Fruit fly (Drosophila melanogaster) whole organism, prepupa: ENCODE measurements around the gene Pdss2.
A peak's percentile ranks its signal among the peaks of the same experiment; 100 is the strongest.

Source experiments
- CG10669 ChIP-seq: fragments of 200-800 bp; sonication (Bioruptor generic); optimal IDR thresholded peaks from 3 replicates; lab custom pipeline; 2018; ENCODE audit warnings: missing biosample characterization, mild to moderate bottlenecking, missing genetic modification characterization, moderate library complexity
- CG11762 ChIP-seq: fragments of 200-800 bp; sonication (Bioruptor generic); optimal IDR thresholded peaks from 3 replicates; lab custom pipeline; 2016; ENCODE audit warnings: missing biosample characterization, missing genetic modification characterization; ENCODE audit not compliant: insufficient read depth
- CG11902 ChIP-seq: fragments of 200-800 bp; sonication (Bioruptor generic); optimal IDR thresholded peaks from 3 replicates; lab custom pipeline; 2016; ENCODE audit warnings: missing biosample characterization, missing genetic modification characterization
- CG15336 ChIP-seq: fragments of 200-800 bp; sonication (Bioruptor generic); IDR thresholded peaks from 2 replicates; pipeline ENCODE4 v1.3.6; 2022; ENCODE audit warnings: missing biosample characterization, missing genetic modification characterization
- CG31627 ChIP-seq: fragments of 200-800 bp; sonication (Bioruptor generic); optimal IDR thresholded peaks from 3 replicates; lab custom pipeline; 2016; ENCODE audit warnings: missing biosample characterization, missing genetic modification characterization
- CG32006 ChIP-seq: fragments of 200-800 bp; sonication (Bioruptor generic); optimal IDR thresholded peaks from 3 replicates; lab custom pipeline; 2017; ENCODE audit warnings: missing biosample characterization, mild to moderate bottlenecking, missing genetic modification characterization
- CG4318 ChIP-seq: fragments of 200-800 bp; sonication (Bioruptor generic); optimal IDR thresholded peaks from 3 replicates; lab custom pipeline; 2017; ENCODE audit warnings: missing biosample characterization, mild to moderate bottlenecking, missing genetic modification characterization
- CG6163 ChIP-seq: fragments of 200-800 bp; sonication (Bioruptor generic); IDR thresholded peaks from 3 replicates; pipeline ENCODE4 v1.3.6; 2022; ENCODE audit warnings: missing biosample characterization, missing genetic modification characterization
- CG6276 ChIP-seq: fragments of 200-800 bp; sonication (Bioruptor generic); optimal IDR thresholded peaks from 2 replicates; lab custom pipeline; 2017; ENCODE audit warnings: missing biosample characterization, mild to moderate bottlenecking, missing genetic modification characterization
- CG8119 ChIP-seq: fragments of 200-800 bp; sonication (Bioruptor generic); IDR thresholded peaks from 3 replicates; pipeline ENCODE4 v1.3.6; 2022; ENCODE audit warnings: missing biosample characterization, missing genetic modification characterization
- CG8632 ChIP-seq: fragments of 200-800 bp; sonication (Bioruptor generic); optimal IDR thresholded peaks from 3 replicates; lab custom pipeline; 2016; ENCODE audit warnings: missing biosample characterization, missing genetic modification characterization
- CG9139 ChIP-seq: fragments of 200-800 bp; sonication (Bioruptor generic); optimal IDR thresholded peaks from 3 replicates; lab custom pipeline; 2017; ENCODE audit warnings: missing biosample characterization, mild to moderate bottlenecking, missing genetic modification characterization
- Eip78C ChIP-seq: fragments of 200-800 bp; sonication (Bioruptor generic); peaks from one replicate; lab custom pipeline; 2016; ENCODE audit warnings: missing biosample characterization, missing genetic modification characterization
- Ets21C ChIP-seq: fragments of 200-800 bp; sonication (Bioruptor generic); optimal IDR thresholded peaks from 3 replicates; lab custom pipeline; 2016; ENCODE audit warnings: missing biosample characterization, missing genetic modification characterization
- Ets96B ChIP-seq: fragments of 200-800 bp; optimal IDR thresholded peaks from 2 replicates; lab custom pipeline; 2019; ENCODE audit warnings: missing biosample characterization, mild to moderate bottlenecking, missing genetic modification characterization, moderate library complexity
- Hr38 ChIP-seq: sonication (Bioruptor generic); optimal IDR thresholded peaks from 2 replicates; lab custom pipeline; 2016; ENCODE audit warnings: missing biosample characterization, missing genetic modification characterization
- Hr39 ChIP-seq: fragments of 200-800 bp; sonication (Bioruptor generic); optimal IDR thresholded peaks from 2 replicates; lab custom pipeline; 2016; ENCODE audit warnings: missing biosample characterization, missing genetic modification characterization
- Hr4 ChIP-seq: fragments of 200-800 bp; sonication (Bioruptor generic); optimal IDR thresholded peaks from 3 replicates; lab custom pipeline; 2016; ENCODE audit warnings: missing biosample characterization, missing genetic modification characterization
- Lpt ChIP-seq: fragments of 200-800 bp; sonication (Bioruptor generic); optimal IDR thresholded peaks from 3 replicates; lab custom pipeline; 2016; ENCODE audit warnings: missing biosample characterization, missing genetic modification characterization
- Met ChIP-seq: fragments of 200-800 bp; sonication (Bioruptor generic); optimal IDR thresholded peaks from 3 replicates; lab custom pipeline; 2016; ENCODE audit warnings: missing biosample characterization, missing genetic modification characterization
- OdsH ChIP-seq: fragments of 200-800 bp; sonication (Bioruptor generic); optimal IDR thresholded peaks from 3 replicates; lab custom pipeline; 2016; ENCODE audit warnings: missing biosample characterization, missing genetic modification characterization
- Smox ChIP-seq: fragments of 200-800 bp; sonication (Bioruptor generic); optimal IDR thresholded peaks from 3 replicates; lab custom pipeline; 2016; ENCODE audit warnings: missing biosample characterization, missing genetic modification characterization
- Sox102F ChIP-seq: fragments of 200-800 bp; sonication (Bioruptor generic); optimal IDR thresholded peaks from 2 replicates; lab custom pipeline; 2016; ENCODE audit warnings: missing biosample characterization, mild to moderate bottlenecking, missing genetic modification characterization
- Sox14 ChIP-seq: fragments of 200-800 bp; sonication (Bioruptor generic); optimal IDR thresholded peaks from 3 replicates; lab custom pipeline; 2016; ENCODE audit warnings: missing biosample characterization, missing genetic modification characterization
- Sox15 ChIP-seq: fragments of 200-800 bp; sonication (Bioruptor generic); optimal IDR thresholded peaks from 3 replicates; lab custom pipeline; 2016; ENCODE audit warnings: missing biosample characterization, missing genetic modification characterization
- achi ChIP-seq: fragments of 200-800 bp; sonication (Bioruptor generic); optimal IDR thresholded peaks from 3 replicates; lab custom pipeline; 2016; ENCODE audit warnings: missing biosample characterization, missing genetic modification characterization
- acj6 ChIP-seq: fragments of 200-800 bp; sonication (Bioruptor generic); optimal IDR thresholded peaks from 3 replicates; lab custom pipeline; 2016; ENCODE audit warnings: missing biosample characterization, missing genetic modification characterization
- cyc ChIP-seq: fragments of 200-800 bp; sonication (Bioruptor generic); optimal IDR thresholded peaks from 3 replicates; lab custom pipeline; 2016; ENCODE audit warnings: missing biosample characterization, missing genetic modification characterization
- dac ChIP-seq: fragments of 200-800 bp; sonication (Bioruptor generic); optimal IDR thresholded peaks from 2 replicates; lab custom pipeline; 2017; ENCODE audit warnings: missing biosample characterization, mild to moderate bottlenecking, missing genetic modification characterization
- eg ChIP-seq: fragments of 200-800 bp; sonication (Bioruptor generic); IDR thresholded peaks from 3 replicates; pipeline ENCODE4 v1.3.6; 2022; ENCODE audit warnings: missing biosample characterization, missing genetic modification characterization
- esn ChIP-seq: fragments of 200-800 bp; sonication (Bioruptor generic); optimal IDR thresholded peaks from 2 replicates; lab custom pipeline; 2016; ENCODE audit warnings: missing biosample characterization, mild to moderate bottlenecking, missing genetic modification characterization, moderate library complexity
- lz ChIP-seq: fragments of 200-800 bp; sonication (Bioruptor generic); optimal IDR thresholded peaks from 3 replicates; lab custom pipeline; 2016; ENCODE audit warnings: missing biosample characterization, missing genetic modification characterization
- net ChIP-seq: fragments of 200-800 bp; sonication (Bioruptor generic); optimal IDR thresholded peaks from 3 replicates; lab custom pipeline; 2016; ENCODE audit warnings: missing biosample characterization, missing genetic modification characterization
- pdm3 ChIP-seq: fragments of 200-800 bp; sonication (Bioruptor generic); optimal IDR thresholded peaks from 3 replicates; lab custom pipeline; 2016; ENCODE audit warnings: missing biosample characterization, missing genetic modification characterization
- salr ChIP-seq, 2 experiments: fragments of 200-800 bp; sonication (Bioruptor generic); optimal IDR thresholded peaks; 3 replicates each; lab custom pipeline; 2016 to 2018; ENCODE audit warnings: missing biosample characterization in 2 of 2, missing genetic modification characterization in 2 of 2, mild to moderate bottlenecking in 1 of 2
- svp ChIP-seq: fragments of 200-800 bp; sonication (Bioruptor generic); peaks from one replicate; lab custom pipeline; 2016; ENCODE audit warnings: missing biosample characterization, missing genetic modification characterization
- topi ChIP-seq: fragments of 200-800 bp; sonication (Bioruptor generic); optimal IDR thresholded peaks from 3 replicates; lab custom pipeline; 2016; ENCODE audit warnings: missing biosample characterization, missing genetic modification characterization
- vri ChIP-seq: fragments of 200-800 bp; sonication (Bioruptor generic); optimal IDR thresholded peaks from 3 replicates; lab custom pipeline; 2016; ENCODE audit warnings: missing biosample characterization, mild to moderate bottlenecking, missing genetic modification characterization

Pdss2 gene

dm6 chr3L:21052191-21052951 is 24.7 kb downstream of the Pdss2 start (continued):
- no peak for TF ChIP-seq CG11902
- TF ChIP-seq Lpt (GFP tag; lab: Kevin White, UChicago) = peak; percentile 54
- no peak for TF ChIP-seq Hr38 (GFP tag; lab: Kevin White, UChicago)
- TF ChIP-seq Sox14 (GFP tag; lab: Kevin White, UChicago) = no peak
- no peak for TF ChIP-seq Sox102F (GFP tag; lab: Kevin White, UChicago)
- TF ChIP-seq CG11762 (GFP tag; lab: Kevin White, UChicago) = peak; percentile 32
- TF ChIP-seq CG31627 = no peak
- peak; percentile 59 for TF ChIP-seq CG10669 (GFP tag; lab: Kevin White, UChicago)
- TF ChIP-seq Sox15 (GFP tag; lab: Kevin White, UChicago) = no peak
- no peak for TF ChIP-seq topi (GFP tag; lab: Kevin White, UChicago)
- TF ChIP-seq Ets96B (tag; lab: Kevin White, UChicago) = peak; percentile 43
- TF ChIP-seq cyc (GFP tag; lab: Kevin White, UChicago) = no peak
- peak; percentile 29 for TF ChIP-seq CG8632 (GFP tag; lab: Kevin White, UChicago)

- peak; percentile 44 for TF ChIP-seq net (GFP tag; lab: Kevin White, UChicago)
- TF ChIP-seq vri (GFP tag; lab: Kevin White, UChicago) = no peak
- TF ChIP-seq Ets96B (tag; lab: Kevin White, UChicago) = peak; percentile 1
- peak; percentile 21 for TF ChIP-seq acj6 (GFP tag; lab: Kevin White, UChicago)
- TF ChIP-seq pdm3 (GFP tag; lab: Kevin White, UChicago) = peak; percentile 53
- peak in 1 of 2 experiments; percentile 26 for TF ChIP-seq salr (GFP tag; optimal IDR thresholded peaks at IDR 0.05; lab: Kevin White, UChicago)
- TF ChIP-seq svp (GFP tag; lab: Kevin White, UChicago) = peak; percentile 72
- peak; percentile 12 for TF ChIP-seq CG11762 (GFP tag; lab: Kevin White, UChicago)
- TF ChIP-seq CG6163 (GFP tag; lab: Robert Waterston, UW) = peak; percentile 41; the same call in 1 of the 3 replicates
- peak; percentile 35 for TF ChIP-seq CG4318 (GFP tag; lab: Kevin White, UChicago)
- TF ChIP-seq Hr4 (GFP tag; lab: Kevin White, UChicago) = peak; percentile 67
- peak; percentile 62 for TF ChIP-seq Eip78C (GFP tag; lab: Kevin White, UChicago)
- TF ChIP-seq OdsH (GFP tag; lab: Kevin White, UChicago) = peak; percentile 43
- TF ChIP-seq CG8632 (GFP tag; lab: Kevin White, UChicago) = peak; percentile 3
- TF ChIP-seq achi (GFP tag; lab: Kevin White, UChicago) = peak; percentile 43
- TF ChIP-seq eg = peak; percentile 55
- no peak for TF ChIP-seq dac (GFP tag; lab: Kevin White, UChicago)
- peak; percentile 61 for TF ChIP-seq Met (GFP tag; lab: Kevin White, UChicago)
- peak; percentile 33 for TF ChIP-seq topi (GFP tag; lab: Kevin White, UChicago)
- TF ChIP-seq Sox102F (GFP tag; lab: Kevin White, UChicago) = peak; percentile 5
- TF ChIP-seq Lpt (GFP tag; lab: Kevin White, UChicago) = peak; percentile 6
- TF ChIP-seq Ets21C (GFP tag; lab: Kevin White, UChicago) = no peak
- no peak for TF ChIP-seq CG10669 (GFP tag; lab: Kevin White, UChicago)
- TF ChIP-seq cyc (GFP tag; lab: Kevin White, UChicago) = peak; percentile 8
- peak; percentile 49 for TF ChIP-seq esn (GFP tag; lab: Kevin White, UChicago)
- TF ChIP-seq CG31627 = peak; percentile 25
- TF ChIP-seq CG9139 (GFP tag; lab: Kevin White, UChicago) = no peak
- TF ChIP-seq CG32006 (GFP tag; lab: Kevin White, UChicago) = peak; percentile 72
- TF ChIP-seq Smox (GFP tag; lab: Kevin White, UChicago) = peak; percentile 25
- peak; percentile 29 for TF ChIP-seq CG6276 (GFP tag; lab: Kevin White, UChicago)
- TF ChIP-seq CG15336 (GFP tag; lab: Robert Waterston, UW) = peak; percentile 76
- TF ChIP-seq Hr39 (GFP tag; lab: Kevin White, UChicago) = peak; percentile 36
- no peak for TF ChIP-seq Sox14 (GFP tag; lab: Kevin White, UChicago)
- TF ChIP-seq CG8119 (GFP tag; lab: Robert Waterston, UW) = peak; percentile 66
- no peak for TF ChIP-seq Sox15 (GFP tag; lab: Kevin White, UChicago)
- peak; percentile 31 for TF ChIP-seq lz (GFP tag; lab: Kevin White, UChicago)
Observed at dm6 chr3L:21053763-21054162, 26.0 kb downstream of the Pdss2 start.
